Worm (Caenorhabditis elegans) whole organism, young adult: Measurements from ENCODE around the gene Y39B6A.34.

ENCODE experiments used
- B0035.1 ChIP-seq: sonication (generic microtip); optimal IDR thresholded peaks from 2 replicates; lab custom pipeline; 2016; ENCODE audit warnings: missing genetic modification characterization, mild to moderate bottlenecking, missing compliant biosample characterization, missing genotype, missing genetic modification reagents
- C17E4.6 ChIP-seq: fragments of 200-800 bp; sonication (Bioruptor generic); IDR thresholded peaks from 2 replicates; pipeline ENCODE4 v1.3.6; 2022; ENCODE audit warnings: missing genetic modification reagents, missing genetic modification characterization, missing compliant biosample characterization
- D2030.7 ChIP-seq: fragments of 200-800 bp; sonication (Bioruptor generic); IDR thresholded peaks from 2 replicates; pipeline ENCODE4 v1.3.6; 2022; ENCODE audit warnings: missing genetic modification reagents, missing genetic modification characterization, missing compliant biosample characterization
- F10E7.11 ChIP-seq: sonication (generic microtip); optimal IDR thresholded peaks from 2 replicates; lab custom pipeline; 2017; ENCODE audit warnings: mild to moderate bottlenecking, missing genetic modification characterization, moderate library complexity, missing compliant biosample characterization
- F33H1.4 ChIP-seq: fragments of 200-800 bp; sonication (Bioruptor generic); IDR thresholded peaks from 2 replicates; pipeline ENCODE4 v1.3.6; 2022; ENCODE audit warnings: missing genetic modification reagents, missing genetic modification characterization, missing compliant biosample characterization
- F37B4.10 ChIP-seq: fragments of 200-800 bp; sonication (Bioruptor generic); IDR thresholded peaks from 2 replicates; pipeline ENCODE4 v1.3.6; 2022; ENCODE audit warnings: missing genetic modification characterization, missing compliant biosample characterization
- F49E8.2 ChIP-seq: sonication (generic microtip); optimal IDR thresholded peaks from 3 replicates; lab custom pipeline; 2017; ENCODE audit warnings: missing genetic modification characterization, mild to moderate bottlenecking, missing compliant biosample characterization, antibody characterized with exemption, moderate library complexity; ENCODE audit not compliant: insufficient read depth
- F52B5.7 ChIP-seq: sonication (generic microtip); optimal IDR thresholded peaks from 2 replicates; lab custom pipeline; 2016; ENCODE audit warnings: mild to moderate bottlenecking, missing genetic modification characterization, missing compliant biosample characterization
- F57A8.1 ChIP-seq: fragments of 200-800 bp; sonication (Bioruptor generic); optimal IDR thresholded peaks from 2 replicates; lab custom pipeline; 2018; ENCODE audit warnings: mild to moderate bottlenecking, missing genetic modification characterization, moderate library complexity, missing compliant biosample characterization
- F57C9.4 ChIP-seq: sonication (generic microtip); optimal IDR thresholded peaks from 2 replicates; lab custom pipeline; 2017; ENCODE audit warnings: mild to moderate bottlenecking, missing genetic modification characterization, missing compliant biosample characterization
- K11D2.4 ChIP-seq: fragments of 200-800 bp; sonication (Bioruptor generic); IDR thresholded peaks from 2 replicates; pipeline ENCODE4 v1.3.6; 2022; ENCODE audit warnings: missing genetic modification reagents, missing genetic modification characterization, missing compliant biosample characterization
- Y53F4B.3 ChIP-seq: fragments of 200-800 bp; sonication (Bioruptor generic); IDR thresholded peaks from 2 replicates; pipeline ENCODE4 v1.3.6; 2022; ENCODE audit warnings: missing genetic modification reagents, missing genetic modification characterization, missing compliant biosample characterization
- Y53G8AR.9 ChIP-seq: fragments of 200-800 bp; sonication (Bioruptor generic); conservative IDR thresholded peaks from 2 replicates; pipeline ENCODE4 v1.3.6; 2022; ENCODE audit warnings: missing genetic modification reagents, missing genetic modification characterization, missing compliant biosample characterization
- Y67H2A.10 ChIP-seq: fragments of 200-800 bp; sonication (Bioruptor generic); conservative IDR thresholded peaks from 2 replicates; pipeline ENCODE4 v1.3.6; 2022; ENCODE audit warnings: missing genetic modification reagents, missing genetic modification characterization, missing compliant biosample characterization
- attf-3 ChIP-seq: fragments of 200-800 bp; sonication (Bioruptor generic); conservative IDR thresholded peaks from 2 replicates; pipeline ENCODE4 v1.3.6; 2022; ENCODE audit warnings: missing genetic modification reagents, missing genetic modification characterization, missing compliant biosample characterization
- bed-1 ChIP-seq: fragments of 200-800 bp; sonication (Bioruptor generic); IDR thresholded peaks from 2 replicates; pipeline ENCODE4 v1.3.6; 2022; ENCODE audit warnings: missing genetic modification reagents, missing genetic modification characterization, missing compliant biosample characterization
- ceh-40 ChIP-seq: fragments of 200-800 bp; sonication (Bioruptor generic); IDR thresholded peaks from 2 replicates; pipeline ENCODE4 v1.3.6; 2022; ENCODE audit warnings: missing genetic modification characterization, missing compliant biosample characterization
- ceh-79 ChIP-seq: sonication (generic microtip); optimal IDR thresholded peaks from 2 replicates; lab custom pipeline; 2017; ENCODE audit warnings: mild to moderate bottlenecking, missing genetic modification characterization, missing compliant biosample characterization
- ceh-91 ChIP-seq: fragments of 200-800 bp; sonication (Bioruptor generic); IDR thresholded peaks from 2 replicates; pipeline ENCODE4 v1.3.6; 2022; ENCODE audit warnings: missing genetic modification reagents, missing genetic modification characterization, missing compliant biosample characterization
- dox-1 ChIP-seq: fragments of 200-800 bp; sonication (Bioruptor generic); IDR thresholded peaks from 2 replicates; pipeline ENCODE4 v1.3.6; 2022; ENCODE audit warnings: missing genetic modification reagents, missing genetic modification characterization, missing compliant biosample characterization
- dpl-1 ChIP-seq: fragments of 150-350 bp; optimal IDR thresholded peaks from 2 replicates; lab custom pipeline; 2014; ENCODE audit warnings: missing biosample characterization, missing genetic modification reagents, missing genetic modification characterization
- ets-4 ChIP-seq: fragments of 200-800 bp; sonication (Bioruptor generic); optimal IDR thresholded peaks from 2 replicates; lab custom pipeline; 2018; ENCODE audit warnings: mild to moderate bottlenecking, missing genetic modification characterization, missing compliant biosample characterization
- him-1 ChIP-seq: sonication (generic microtip); optimal IDR thresholded peaks from 2 replicates; lab custom pipeline; 2016; ENCODE audit warnings: missing genotype, missing genetic modification reagents, missing genetic modification characterization, missing compliant biosample characterization
- hmg-20 ChIP-seq: fragments of 200-800 bp; sonication (Bioruptor generic); IDR thresholded peaks from 2 replicates; pipeline ENCODE4 v1.3.6; 2022; ENCODE audit warnings: missing genetic modification reagents, missing genetic modification characterization, missing compliant biosample characterization
- let-526 ChIP-seq: fragments of 200-800 bp; sonication (Bioruptor generic); IDR thresholded peaks from 2 replicates; pipeline ENCODE4 v1.3.6; 2022; ENCODE audit warnings: missing genetic modification reagents, missing genetic modification characterization, missing compliant biosample characterization
- lin-26 ChIP-seq: fragments of 200-800 bp; sonication (Bioruptor generic); IDR thresholded peaks from 2 replicates; pipeline ENCODE4 v1.3.6; 2022; ENCODE audit warnings: missing genetic modification reagents, missing genetic modification characterization, missing compliant biosample characterization
- madf-3 ChIP-seq: fragments of 200-800 bp; sonication (Bioruptor generic); IDR thresholded peaks from 2 replicates; pipeline ENCODE4 v1.3.6; 2022; ENCODE audit warnings: missing genetic modification reagents, missing genetic modification characterization, missing compliant biosample characterization
- madf-6 ChIP-seq: fragments of 200-800 bp; sonication (Bioruptor generic); IDR thresholded peaks from 2 replicates; pipeline ENCODE4 v1.3.6; 2022; ENCODE audit warnings: missing genetic modification reagents, missing genetic modification characterization, missing compliant biosample characterization
- nhr-80 ChIP-seq: sonication (generic microtip); optimal IDR thresholded peaks from 2 replicates; lab custom pipeline; 2016; ENCODE audit warnings: missing genetic modification characterization, missing compliant biosample characterization
- rpc-1 ChIP-seq, 2 experiments: fragments of 150-350 bp in 1 of 2; sonication (generic microtip) in 1 of 2; optimal IDR thresholded peaks; 2 replicates each; lab custom pipeline; 2014 to 2018; ENCODE audit warnings: missing biosample characterization in 1 of 2, missing genetic modification characterization in 1 of 2, missing genetic modification reagents in 1 of 2, missing genotype in 1 of 2
- somi-1 ChIP-seq: fragments of 200-800 bp; sonication (Bioruptor generic); optimal IDR thresholded peaks from 2 replicates; lab custom pipeline; 2018; ENCODE audit warnings: mild to moderate bottlenecking, missing genetic modification characterization, missing compliant biosample characterization
- sptf-2 ChIP-seq: fragments of 200-800 bp; sonication (Bioruptor generic); optimal IDR thresholded peaks from 2 replicates; lab custom pipeline; 2018; ENCODE audit warnings: mild to moderate bottlenecking, missing genetic modification characterization, missing compliant biosample characterization
- unc-62 ChIP-seq: fragments of 150-350 bp; optimal IDR thresholded peaks from 2 replicates; lab custom pipeline; 2014; ENCODE audit warnings: missing biosample characterization, missing genetic modification reagents, missing genetic modification characterization
- xnd-1 ChIP-seq: sonication (generic microtip); optimal IDR thresholded peaks from 2 replicates; lab custom pipeline; 2016; ENCODE audit warnings: missing genotype, missing genetic modification reagents, missing genetic modification characterization, missing compliant biosample characterization

The Y39B6A.34 gene

ce11 chrV:18969590-18970105, 31.2 kb upstream of the Y39B6A.34 start, which contains the start of gene Y39B6A.42 (continued):
- TF ChIP-seq F49E8.2 (tag; lab: Kevin White, UChicago): peak; percentile 55
- TF ChIP-seq, all 124 proteins: peak for 10

- TF ChIP-seq F37B4.10 (no peak), D2030.7 (GFP tag; lab: Robert Waterston, UW) (no peak), B0035.1 (tag; lab: Kevin White, UChicago) (no peak), nhr-80 (tag; lab: Kevin White, UChicago) (no peak), dox-1 (GFP tag; lab: Robert Waterston, UW) (no peak), ceh-79 (tag; lab: Kevin White, UChicago) (no peak), ceh-40 (GFP tag; lab: Robert Waterston, UW) (no peak), F52B5.7 (tag; lab: Kevin White, UChicago) (no peak), attf-3 (GFP tag; lab: Robert Waterston, UW) (no peak), F57A8.1 (GFP tag; lab: Kevin White, UChicago) (no peak), Y53G8AR.9 (GFP tag; lab: Robert Waterston, UW) (no peak), somi-1 (GFP tag; lab: Kevin White, UChicago) (no peak), sptf-2 (no peak), Y53F4B.3 (GFP tag; lab: Robert Waterston, UW) (no peak), unc-62 (GFP tag; lab: Kevin White, UChicago) (no peak), hmg-20 (GFP tag; lab: Robert Waterston, UW) (no peak)
These were observed 24.3 kb upstream of the Y39B6A.34 start for ce11 chrV:18976539-18976938.

ce11 chrV:18977876-18978275, 22.9 kb upstream of the Y39B6A.34 start, which contains the start of gene Y39B6A.41:
Y39B6A.41 (minus strand) TSS chrV:18977976.
- TF ChIP-seq Y67H2A.10 (GFP tag; lab: Robert Waterston, UW) (no peak), him-1 (tag; lab: Kevin White, UChicago) (no peak), F10E7.11 (tag; lab: Kevin White, UChicago) (no peak), dpl-1 (no peak), C17E4.6 (GFP tag; lab: Robert Waterston, UW) (no peak), rpc-1 (optimal IDR thresholded peaks at IDR 0.05; lab: Kevin White, UChicago) (no peak), rpc-1 (tag; optimal IDR thresholded peaks at IDR 0.05; lab: Kevin White, UChicago) (no peak), xnd-1 (tag; lab: Kevin White, UChicago) (no peak), ceh-91 (GFP tag; lab: Robert Waterston, UW) (no peak), ets-4 (GFP tag; lab: Kevin White, UChicago) (no peak)

DNA sequence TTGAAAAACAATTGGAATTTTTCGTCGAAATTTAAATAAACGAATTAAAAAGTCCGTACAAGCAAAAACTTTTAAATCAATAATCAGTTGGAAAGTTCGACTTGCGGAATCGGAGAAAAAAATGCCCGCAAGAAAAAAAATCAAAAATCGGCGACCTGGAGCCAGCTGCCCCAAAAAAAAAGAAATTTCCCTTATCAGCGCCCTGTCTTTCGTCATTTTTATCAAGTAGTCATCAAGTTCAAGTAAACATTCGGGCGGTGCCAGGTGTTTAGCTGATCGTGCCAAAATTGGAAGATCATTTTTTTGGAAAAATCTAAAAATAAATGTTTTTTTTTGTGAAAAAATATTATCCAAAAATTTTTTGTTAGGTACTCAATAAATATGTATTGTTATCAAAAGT, 22.5 kb upstream of the Y39B6A.34 start:
- TF ChIP-seq F57C9.4 (tag; lab: Kevin White, UChicago) (no peak), nhr-80 (tag; lab: Kevin White, UChicago) (peak; percentile 60)

ce11 chrV:18980091-18980490, 20.7 kb upstream of the Y39B6A.34 start:
- TF ChIP-seq madf-6 (GFP tag; lab: Robert Waterston, UW) (0 out of 2 replicates have a peak, but pooled peaks have one; percentile 15), K11D2.4 (GFP tag; lab: Robert Waterston, UW) (0 out of 2 replicates have a peak, but pooled peaks have one; percentile 9), let-526 (0 out of 2 replicates have a peak, but pooled peaks have one; percentile 17), F33H1.4 (0 out of 2 replicates have a peak, but pooled peaks have one; percentile 22), bed-1 (GFP tag; lab: Robert Waterston, UW) (0 out of 2 replicates have a peak, but pooled peaks have one; percentile 25), lin-26 (GFP tag; lab: Robert Waterston, UW) (0 out of 2 replicates have a peak, but pooled peaks have one; percentile 22), madf-3 (GFP tag; lab: Robert Waterston, UW) (peak; percentile 8; the same call in 1 of the 2 replicates)
